Fruit fly (Drosophila melanogaster) Kc167 (cell line): Measurements from ENCODE around the gene CG15465.

Experiments
- Sin3A ChIP-seq: fragments of >200 bp; optimal IDR thresholded peaks from 2 replicates; lab custom pipeline; 2018; ENCODE audit warnings: missing external identifiers
- psq ChIP-seq: fragments of >200 bp; optimal IDR thresholded peaks from 2 replicates; lab custom pipeline; 2017; ENCODE audit warnings: missing external identifiers

DNA sequence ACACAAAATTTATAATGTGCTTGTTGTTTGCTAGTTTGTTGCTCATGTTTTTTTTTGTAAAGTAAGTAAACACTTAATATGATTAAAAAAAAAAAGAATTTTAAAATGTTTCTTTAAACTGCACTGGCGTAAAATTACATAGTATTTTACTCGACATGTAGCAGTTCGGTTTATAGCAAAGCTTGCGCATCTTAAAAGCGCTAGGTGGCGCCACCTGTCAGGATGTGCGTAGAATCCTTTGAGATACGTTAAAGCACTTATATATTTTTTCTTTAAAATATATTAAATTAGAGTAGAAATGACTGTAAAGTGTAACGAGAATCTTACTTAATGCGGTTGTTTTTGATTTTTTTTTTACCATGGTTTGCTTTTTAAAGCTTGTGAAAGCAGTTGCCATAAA, 67.3 kb downstream of the CG15465 start:
- TF ChIP-seq psq (lab: Kevin White, UChicago) (no peak), Sin3A (lab: Kevin White, UChicago) (no peak)
